Worm (Caenorhabditis elegans) whole organism, mixed stage, embryonic: ENCODE results near the gene K11H12.10.

ENCODE experiments used
- ceh-39 ChIP-seq: fragments of 150-350 bp; optimal IDR thresholded peaks from 2 replicates; lab custom pipeline; 2014; ENCODE audit warnings: missing biosample characterization, missing genetic modification characterization
- ceh-43 ChIP-seq: fragments of 200-800 bp; sonication (Bioruptor generic); optimal IDR thresholded peaks from 2 replicates; lab custom pipeline; 2018; ENCODE audit warnings: mild to moderate bottlenecking, missing genetic modification characterization, moderate library complexity, missing compliant biosample characterization
- ces-1 ChIP-seq: fragments of 150-350 bp; optimal IDR thresholded peaks from 2 replicates; lab custom pipeline; 2014; ENCODE audit warnings: missing biosample characterization, missing genetic modification reagents, missing genetic modification characterization
- elt-1 ChIP-seq: sonication (generic microtip); optimal IDR thresholded peaks from 2 replicates; lab custom pipeline; 2017; ENCODE audit warnings: missing genetic modification characterization, mild to moderate bottlenecking, missing compliant biosample characterization, antibody characterized with exemption, moderate library complexity, borderline replicate concordance; ENCODE audit not compliant: insufficient read depth
- lsy-2 ChIP-seq: fragments of 150-350 bp; optimal IDR thresholded peaks from 2 replicates; lab custom pipeline; 2014; ENCODE audit warnings: missing biosample characterization, missing genetic modification characterization

DNA sequence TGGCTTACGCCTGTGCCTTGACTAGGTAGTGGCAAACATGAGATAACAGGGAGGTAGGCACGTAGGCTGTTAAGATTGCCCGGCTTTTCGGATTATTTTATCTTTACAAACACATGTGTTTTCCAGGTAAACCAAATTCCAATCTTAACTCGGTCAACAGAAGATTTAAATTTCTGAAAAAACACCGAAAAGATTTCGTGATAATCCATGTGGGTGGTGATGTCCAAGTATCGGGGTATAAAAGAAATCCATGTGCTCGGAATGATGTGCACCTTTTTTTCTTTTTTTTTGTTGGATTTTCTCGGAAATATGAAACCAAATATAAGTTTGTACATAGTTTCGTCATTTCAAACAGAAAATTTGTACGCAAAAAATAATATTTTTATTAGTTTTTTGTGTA, 32.4 kb upstream of the K11H12.10 start:
- TF ChIP-seq ceh-43 (GFP tag; lab: Kevin White, UChicago) (no peak), lsy-2 (tag; lab: Kevin White, UChicago) (no peak), elt-1 (tag; lab: Kevin White, UChicago) (no peak), ces-1 (GFP tag; lab: Kevin White, UChicago) (no peak), ceh-39 (no peak)
